Worm (Caenorhabditis elegans) whole organism, L4 larva: Measurements from ENCODE around the gene F57A8.1.

ENCODE experiments used
- D1046.2 ChIP-seq: fragments of 200-800 bp; sonication (Bioruptor generic); IDR thresholded peaks from 2 replicates; pipeline ENCODE4 v1.3.6; 2022; ENCODE audit warnings: missing genetic modification characterization, missing compliant biosample characterization
- F26F4.8 ChIP-seq: fragments of 200-800 bp; sonication (Bioruptor generic); conservative IDR thresholded peaks from 2 replicates; pipeline ENCODE4 v1.3.6; 2022; ENCODE audit warnings: missing genetic modification characterization, missing compliant biosample characterization
- F44E2.7 ChIP-seq: fragments of 200-800 bp; sonication (Bioruptor generic); IDR thresholded peaks from 2 replicates; pipeline ENCODE4 v2.1.2; 2022; ENCODE audit warnings: missing genetic modification characterization, missing compliant biosample characterization
- F49E8.2 ChIP-seq: sonication (generic microtip); optimal IDR thresholded peaks from 2 replicates; lab custom pipeline; 2016; ENCODE audit warnings: missing compliant biosample characterization, mild to moderate bottlenecking, missing genetic modification characterization, borderline replicate concordance
- R02D3.7 ChIP-seq: fragments of 150-350 bp; sonication (generic microtip); optimal IDR thresholded peaks from 3 replicates; lab custom pipeline; 2014; ENCODE audit warnings: missing biosample characterization, missing genetic modification characterization
- Y48G9A.11 ChIP-seq: fragments of 200-800 bp; sonication (Bioruptor generic); IDR thresholded peaks from 2 replicates; pipeline ENCODE4 v1.3.6; 2022; ENCODE audit warnings: missing genetic modification reagents, missing genetic modification characterization, missing compliant biosample characterization
- Y75B8A.6 ChIP-seq: fragments of 200-800 bp; sonication (Bioruptor generic); IDR thresholded peaks from 2 replicates; pipeline ENCODE4 v1.3.6; 2022; ENCODE audit warnings: missing genetic modification reagents, missing genetic modification characterization, missing compliant biosample characterization
- ZK546.5 ChIP-seq, 2 experiments: sonication (generic microtip); optimal IDR thresholded peaks; 2 replicates each; lab custom pipeline; 2017; ENCODE audit warnings: missing biosample characterization in 2 of 2, missing genetic modification characterization in 2 of 2
- aha-1 ChIP-seq: fragments of 150-350 bp; peaks from one replicate; lab custom pipeline; 2014; ENCODE audit warnings: missing biosample characterization, missing genetic modification characterization
- aly-2 ChIP-seq: sonication (generic microtip); optimal IDR thresholded peaks from 2 replicates; lab custom pipeline; 2018; ENCODE audit warnings: missing biosample characterization, missing genetic modification characterization
- attf-4 ChIP-seq: sonication (generic microtip); optimal IDR thresholded peaks from 3 replicates; lab custom pipeline; 2017; ENCODE audit warnings: missing biosample characterization, missing genetic modification characterization
- ceh-44 ChIP-seq: fragments of 200-800 bp; sonication (Bioruptor generic); IDR thresholded peaks from 2 replicates; pipeline ENCODE4 v1.3.6; 2022; ENCODE audit warnings: missing genetic modification reagents, missing genetic modification characterization, missing compliant biosample characterization
- ceh-62 ChIP-seq: sonication (generic microtip); optimal IDR thresholded peaks from 2 replicates; lab custom pipeline; 2017; ENCODE audit warnings: missing biosample characterization, missing genetic modification characterization
- ceh-82 ChIP-seq: sonication (generic microtip); optimal IDR thresholded peaks from 2 replicates; lab custom pipeline; 2017; ENCODE audit warnings: missing biosample characterization, missing genetic modification characterization
- ces-1 ChIP-seq: fragments of 150-350 bp; sonication (generic microtip); optimal IDR thresholded peaks from 4 replicates; lab custom pipeline; 2014; ENCODE audit warnings: missing biosample characterization, missing genetic modification reagents, missing genetic modification characterization
- daf-12 ChIP-seq: fragments of 150-350 bp; optimal IDR thresholded peaks from 2 replicates; lab custom pipeline; 2014; ENCODE audit warnings: missing biosample characterization, missing genetic modification reagents, missing genetic modification characterization
- daf-16 ChIP-seq, 3 experiments: sonication (generic microtip); optimal IDR thresholded peaks; 2 replicates each; lab custom pipeline; 2016 to 2017; ENCODE audit warnings: missing genetic modification characterization in 3 of 3, missing genetic modification reagents in 3 of 3, mild to moderate bottlenecking in 2 of 3, missing compliant biosample characterization in 2 of 3, missing biosample characterization in 1 of 3, moderate library complexity in 1 of 3
- daf-19 ChIP-seq: fragments of 200-800 bp; sonication (Bioruptor generic); conservative IDR thresholded peaks from 2 replicates; pipeline ENCODE4 v1.3.6; 2022; ENCODE audit warnings: missing genetic modification characterization, missing compliant biosample characterization
- dmd-8 ChIP-seq: fragments of 200-800 bp; sonication (Bioruptor generic); IDR thresholded peaks from 2 replicates; pipeline ENCODE4 v1.3.6; 2022; ENCODE audit warnings: missing genetic modification characterization, missing compliant biosample characterization
- dpl-1 ChIP-seq: fragments of 150-350 bp; optimal IDR thresholded peaks from 2 replicates; lab custom pipeline; 2014; ENCODE audit warnings: missing biosample characterization, missing genetic modification reagents, missing genetic modification characterization
- duxl-1 ChIP-seq: sonication (generic microtip); optimal IDR thresholded peaks from 2 replicates; lab custom pipeline; 2016; ENCODE audit warnings: mild to moderate bottlenecking, missing genetic modification characterization, moderate library complexity, missing compliant biosample characterization; ENCODE audit not compliant: poor library complexity
- dve-1 ChIP-seq: sonication (generic microtip); optimal IDR thresholded peaks from 2 replicates; lab custom pipeline; 2017; ENCODE audit warnings: antibody characterized with exemption, mild to moderate bottlenecking, missing genetic modification characterization, missing compliant biosample characterization; ENCODE audit not compliant: insufficient read depth
- fos-1 ChIP-seq: fragments of 150-350 bp; optimal IDR thresholded peaks from 2 replicates; lab custom pipeline; 2014; ENCODE audit warnings: missing biosample characterization, missing genetic modification characterization
- gei-8 ChIP-seq: fragments of 200-800 bp; sonication (Bioruptor generic); optimal IDR thresholded peaks from 2 replicates; lab custom pipeline; 2018; ENCODE audit warnings: mild to moderate bottlenecking, missing genetic modification characterization, missing compliant biosample characterization
- jun-1 ChIP-seq: fragments of 150-350 bp; optimal IDR thresholded peaks from 2 replicates; lab custom pipeline; 2014; ENCODE audit warnings: missing biosample characterization, missing genetic modification reagents, missing genetic modification characterization
- lin-13 ChIP-seq: fragments of 150-350 bp; optimal IDR thresholded peaks from 2 replicates; lab custom pipeline; 2014; ENCODE audit warnings: missing biosample characterization, missing genetic modification reagents, missing genetic modification characterization
- lin-15B ChIP-seq: fragments of 150-350 bp; sonication (generic microtip); optimal IDR thresholded peaks from 3 replicates; lab custom pipeline; 2014; ENCODE audit warnings: missing biosample characterization, missing genetic modification characterization
- lin-29 ChIP-seq: fragments of 200-800 bp; sonication (Bioruptor generic); IDR thresholded peaks from 2 replicates; pipeline ENCODE4 v1.3.6; 2022; ENCODE audit warnings: missing genetic modification reagents, missing genetic modification characterization, missing compliant biosample characterization
- lin-38 ChIP-seq: fragments of 200-800 bp; sonication (Bioruptor generic); IDR thresholded peaks from 2 replicates; pipeline ENCODE4 v1.3.6; 2022; ENCODE audit warnings: missing genetic modification reagents, missing genetic modification characterization, missing compliant biosample characterization
- lir-3 ChIP-seq: sonication (generic microtip); optimal IDR thresholded peaks from 2 replicates; lab custom pipeline; 2016; ENCODE audit warnings: mild to moderate bottlenecking, missing genetic modification characterization, missing compliant biosample characterization
- lsy-2 ChIP-seq, 2 experiments: fragments of 150-350 bp in 1 of 2; sonication (generic microtip) in 1 of 2; optimal IDR thresholded peaks; 2 replicates each; lab custom pipeline; 2014 to 2017; ENCODE audit warnings: missing biosample characterization in 2 of 2, missing genetic modification characterization in 2 of 2
- madf-9 ChIP-seq: fragments of 200-800 bp; sonication (Bioruptor generic); conservative IDR thresholded peaks from 2 replicates; pipeline ENCODE4 v1.3.6; 2022; ENCODE audit warnings: missing genetic modification reagents, missing genetic modification characterization, missing compliant biosample characterization
- mdl-1 ChIP-seq, 2 experiments: fragments of 150-350 bp in 1 of 2; sonication (generic microtip) in 1 of 2; optimal IDR thresholded peaks; 2 replicates each; lab custom pipeline; 2014 to 2017; ENCODE audit warnings: missing biosample characterization in 2 of 2, missing genetic modification characterization in 2 of 2
- mdt-29 ChIP-seq: fragments of 200-800 bp; sonication (Bioruptor generic); IDR thresholded peaks from 2 replicates; pipeline ENCODE4 v1.3.6; 2022; ENCODE audit warnings: missing genetic modification reagents, missing genetic modification characterization, missing compliant biosample characterization
- mep-1 ChIP-seq: fragments of 150-350 bp; sonication (generic microtip); optimal IDR thresholded peaks from 3 replicates; lab custom pipeline; 2014; ENCODE audit warnings: missing biosample characterization, missing genetic modification characterization
- nhr-11 ChIP-seq: fragments of 150-350 bp; optimal IDR thresholded peaks from 2 replicates; lab custom pipeline; 2014; ENCODE audit warnings: missing biosample characterization, missing genetic modification characterization
- nhr-111 ChIP-seq: fragments of 200-800 bp; sonication (Bioruptor generic); optimal IDR thresholded peaks from 2 replicates; lab custom pipeline; 2018; ENCODE audit warnings: mild to moderate bottlenecking, missing genetic modification characterization, missing compliant biosample characterization
- nhr-28 ChIP-seq: fragments of 150-350 bp; optimal IDR thresholded peaks from 2 replicates; lab custom pipeline; 2014; ENCODE audit warnings: missing biosample characterization, missing genetic modification characterization
- nhr-42 ChIP-seq: fragments of 200-800 bp; sonication (Bioruptor generic); IDR thresholded peaks from 2 replicates; pipeline ENCODE4 v1.3.6; 2022; ENCODE audit warnings: missing genetic modification characterization, missing compliant biosample characterization
- nhr-48 ChIP-seq: sonication (generic microtip); optimal IDR thresholded peaks from 2 replicates; lab custom pipeline; 2016; ENCODE audit warnings: mild to moderate bottlenecking, missing genetic modification characterization, missing compliant biosample characterization
- nhr-6 ChIP-seq: fragments of 150-350 bp; optimal IDR thresholded peaks from 2 replicates; lab custom pipeline; 2014; ENCODE audit warnings: missing biosample characterization, missing genetic modification characterization
- nhr-77 ChIP-seq: fragments of 150-350 bp; optimal IDR thresholded peaks from 2 replicates; lab custom pipeline; 2014; ENCODE audit warnings: missing biosample characterization, missing genetic modification characterization
- pqm-1 ChIP-seq: sonication (generic microtip); optimal IDR thresholded peaks from 2 replicates; lab custom pipeline; 2017; ENCODE audit warnings: missing biosample characterization, missing genetic modification characterization
- sdz-12 ChIP-seq: fragments of 200-800 bp; sonication (Bioruptor generic); optimal IDR thresholded peaks from 2 replicates; lab custom pipeline; 2018; ENCODE audit warnings: mild to moderate bottlenecking, missing genetic modification characterization, missing compliant biosample characterization
- set-16 ChIP-seq: fragments of 200-800 bp; sonication (Bioruptor generic); IDR thresholded peaks from 2 replicates; pipeline ENCODE4 v1.3.6; 2022; ENCODE audit warnings: missing genetic modification reagents, missing genetic modification characterization, missing compliant biosample characterization
- unc-130 ChIP-seq: sonication (generic microtip); optimal IDR thresholded peaks from 2 replicates; lab custom pipeline; 2016; ENCODE audit warnings: missing genetic modification reagents, missing genetic modification characterization, missing compliant biosample characterization
- unc-39 ChIP-seq: sonication (generic microtip); optimal IDR thresholded peaks from 2 replicates; lab custom pipeline; 2017; ENCODE audit warnings: missing biosample characterization, missing genetic modification characterization
- unc-62 ChIP-seq, 3 experiments: fragments of 150-350 bp in 1 of 3; sonication (generic microtip); optimal IDR thresholded peaks in 2 of 3; peaks in 1 of 3; 1 replicate in 1 of 3; 2 replicates in 2 of 3; lab custom pipeline; 2014 to 2017; ENCODE audit warnings: missing biosample characterization in 3 of 3, missing genetic modification characterization in 3 of 3, missing genetic modification reagents in 3 of 3, missing genotype in 1 of 3
- zag-1 ChIP-seq: fragments of 150-350 bp; optimal IDR thresholded peaks from 2 replicates; lab custom pipeline; 2014; ENCODE audit warnings: missing biosample characterization, missing genetic modification characterization
- zfp-3 ChIP-seq: fragments of 200-800 bp; sonication (Bioruptor generic); conservative IDR thresholded peaks from 2 replicates; pipeline ENCODE4 v1.3.6; 2022; ENCODE audit warnings: missing genetic modification reagents, missing genetic modification characterization, missing compliant biosample characterization
- ztf-7 ChIP-seq: fragments of 150-350 bp; optimal IDR thresholded peaks from 2 replicates; lab custom pipeline; 2014; ENCODE audit warnings: missing biosample characterization, missing genetic modification characterization

Gene F57A8.1

ce11 chrV:10043234-10043796 is 6.2 kb downstream of the F57A8.1 start, which contains the start of gene T06E8.8 (continued):
- no peak for TF ChIP-seq dpl-1 (GFP tag; lab: Kevin White, UChicago)
- no peak for TF ChIP-seq madf-9 (GFP tag; lab: Robert Waterston, UW)
- no peak for TF ChIP-seq zfp-3 (GFP tag; lab: Robert Waterston, UW)
- no peak for TF ChIP-seq mdt-29 (GFP tag; lab: Robert Waterston, UW)
- TF ChIP-seq dmd-8 (GFP tag; lab: Robert Waterston, UW), result no peak
- peak; percentile 69 for TF ChIP-seq mep-1
- no peak for TF ChIP-seq lin-29 (GFP tag; lab: Robert Waterston, UW)
- TF ChIP-seq sdz-12 (GFP tag; lab: Kevin White, UChicago), result no peak
- TF ChIP-seq gei-8 (GFP tag; lab: Kevin White, UChicago), result peak; percentile 3
- TF ChIP-seq unc-62 (GFP tag; optimal IDR thresholded peaks at IDR 0.05 in 1 of 2; lab: Kevin White, UChicago), result peak in 1 of 2 experiments; percentile 80
- TF ChIP-seq unc-62 (tag; optimal IDR thresholded peaks at IDR 0.05; lab: Kevin White, UChicago), result no peak
- no peak for TF ChIP-seq unc-39
- TF ChIP-seq ceh-62, result no peak
- no peak for TF ChIP-seq F44E2.7 (GFP tag; lab: Robert Waterston, UW)
- TF ChIP-seq duxl-1, result no peak
- no peak for TF ChIP-seq R02D3.7 (tag; lab: Kevin White, UChicago)
- TF ChIP-seq daf-16 (GFP tag; optimal IDR thresholded peaks at IDR 0.05; lab: Kevin White, UChicago), result peak in 1 of 2 experiments; percentile 12
- no peak for TF ChIP-seq daf-16 (tag; optimal IDR thresholded peaks at IDR 0.05; lab: Kevin White, UChicago)
- TF ChIP-seq unc-130 (GFP tag; lab: Kevin White, UChicago), result no peak
- TF ChIP-seq nhr-111 (GFP tag; lab: Kevin White, UChicago), result no peak
- no peak for TF ChIP-seq D1046.2 (GFP tag; lab: Robert Waterston, UW)
- TF ChIP-seq daf-12 (tag; lab: Kevin White, UChicago), result no peak
- TF ChIP-seq jun-1 (tag; lab: Kevin White, UChicago), result no peak
- no peak for TF ChIP-seq ceh-44
- peak; percentile 76 for TF ChIP-seq nhr-6 (tag; lab: Kevin White, UChicago)
- TF ChIP-seq aha-1 (tag; lab: Kevin White, UChicago), result no peak
- TF ChIP-seq Y48G9A.11 (GFP tag; lab: Robert Waterston, UW), result no peak
- no peak for TF ChIP-seq ceh-82 (tag; lab: Kevin White, UChicago)
- no peak for TF ChIP-seq fos-1
- peak; percentile 69 for TF ChIP-seq nhr-28 (tag; lab: Kevin White, UChicago)
- TF ChIP-seq aly-2 (tag; lab: Kevin White, UChicago), result no peak
- TF ChIP-seq lin-38 (GFP tag; lab: Robert Waterston, UW), result no peak
- no peak for TF ChIP-seq ztf-7 (tag; lab: Kevin White, UChicago)
- TF ChIP-seq nhr-48 (tag; lab: Kevin White, UChicago), result peak; percentile 63
- no peak for TF ChIP-seq lin-15B (tag; lab: Kevin White, UChicago)
- no peak for TF ChIP-seq attf-4
- no peak for TF ChIP-seq lir-3 (tag; lab: Kevin White, UChicago)
- TF ChIP-seq set-16 (GFP tag; lab: Robert Waterston, UW), result 0 out of 2 replicates have a peak, but pooled peaks have one; percentile 11
- TF ChIP-seq daf-19 (GFP tag; lab: Robert Waterston, UW), result no peak
- TF ChIP-seq F26F4.8, result no peak
- no peak for TF ChIP-seq pqm-1 (tag; lab: Kevin White, UChicago)
- TF ChIP-seq nhr-11 (tag; lab: Kevin White, UChicago), result peak; percentile 70
- TF ChIP-seq nhr-42 (GFP tag; lab: Robert Waterston, UW), result no peak
- no peak for TF ChIP-seq lin-13 (GFP tag; lab: Kevin White, UChicago)
- TF ChIP-seq F49E8.2 (tag; lab: Kevin White, UChicago), result no peak
- peak; percentile 67 for TF ChIP-seq dve-1 (tag; lab: Kevin White, UChicago)
- TF ChIP-seq lsy-2 (tag; optimal IDR thresholded peaks at IDR 0.05; lab: Kevin White, UChicago), result peak; percentile 4 to 86
- TF ChIP-seq ZK546.5 (tag; optimal IDR thresholded peaks at IDR 0.05; lab: Kevin White, UChicago), result no peak
- TF ChIP-seq mdl-1 (tag; optimal IDR thresholded peaks at IDR 0.05; lab: Kevin White, UChicago), result peak in 1 of 2 experiments; percentile 88
- TF ChIP-seq ces-1 (GFP tag; lab: Kevin White, UChicago), result no peak
- TF ChIP-seq nhr-77 (tag; lab: Kevin White, UChicago), result no peak
- TF ChIP-seq Y75B8A.6 (GFP tag; lab: Robert Waterston, UW), result no peak
- TF ChIP-seq zag-1, result no peak
